Worm (Caenorhabditis elegans): ENCODE results near the gene D1079.1.

D1079.1 gene

DNA sequence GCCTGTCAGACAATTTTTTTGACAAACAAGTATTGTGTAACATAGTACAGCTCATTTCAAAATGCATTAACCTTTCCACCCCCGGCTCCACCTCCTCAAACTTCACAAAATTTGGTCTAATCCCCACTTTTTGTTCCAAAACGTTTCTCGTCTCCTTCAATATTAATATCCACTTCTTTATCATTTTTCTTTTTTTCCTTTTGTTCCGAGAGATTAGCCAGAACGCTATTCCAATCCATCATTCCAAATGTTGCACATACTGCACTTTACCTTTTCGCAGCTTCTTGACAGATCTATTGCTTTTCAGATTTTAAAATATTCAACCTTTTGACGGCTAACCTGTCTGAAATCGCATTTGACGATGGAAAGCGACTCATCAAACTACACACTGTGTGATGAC lies at the start of gene D1079.1:
D1079.1 (plus strand) TSS at position 301 of the 400 bp plus-strand sequence.
- TF ChIP-seq unc-62 (GFP tag; optimal IDR thresholded peaks at IDR 0.05), result no peak

DNA sequence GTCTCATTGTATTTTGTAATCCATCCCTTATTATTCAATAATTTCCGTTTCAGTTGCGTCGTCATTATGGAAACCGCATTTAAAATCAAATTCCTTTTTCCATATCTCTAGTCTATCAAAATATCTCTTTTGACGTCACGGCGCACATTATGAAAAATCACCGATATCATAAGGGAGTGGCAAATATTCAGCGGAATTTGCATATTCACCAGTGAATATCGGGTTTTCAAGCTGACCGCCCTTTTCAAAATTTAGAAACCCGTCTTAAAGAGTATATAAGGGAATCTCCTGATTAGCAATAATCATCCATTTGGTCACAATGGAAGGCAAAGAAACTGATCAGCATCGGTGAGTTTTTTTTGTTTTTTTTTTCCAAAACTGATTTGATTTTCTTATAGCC lies 49.6 kb upstream of the D1079.1 start, which contains the start of gene col-165:
col-165 (plus strand) TSS at position 301 of the 400 bp plus-strand sequence.
- no peak for TF ChIP-seq unc-62 (GFP tag; optimal IDR thresholded peaks at IDR 0.05)

DNA sequence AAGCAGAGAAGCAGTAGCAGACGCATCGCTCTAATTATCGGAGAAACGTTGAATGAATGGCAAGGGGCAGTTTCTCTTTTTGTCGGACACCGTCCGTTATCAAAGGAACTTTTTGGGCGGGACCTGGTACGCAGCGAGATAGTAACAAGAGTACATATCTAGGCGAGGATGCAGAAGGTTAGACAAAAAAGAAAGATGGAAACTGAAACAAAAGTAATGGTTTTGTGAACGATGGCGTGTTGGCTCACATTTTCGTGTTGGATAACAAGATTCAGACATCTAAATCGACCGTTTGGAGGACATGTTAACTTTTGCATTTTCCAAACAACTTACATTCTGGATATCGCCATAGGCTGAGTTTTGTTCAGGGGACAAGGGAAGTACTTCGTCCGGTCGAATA lies 45.5 kb upstream of the D1079.1 start, which contains the start of gene F14H12.6:
F14H12.6 (minus strand) TSS at position 101 of the 400 bp plus-strand sequence.
- no peak for TF ChIP-seq unc-62 (GFP tag; optimal IDR thresholded peaks at IDR 0.05)

DNA sequence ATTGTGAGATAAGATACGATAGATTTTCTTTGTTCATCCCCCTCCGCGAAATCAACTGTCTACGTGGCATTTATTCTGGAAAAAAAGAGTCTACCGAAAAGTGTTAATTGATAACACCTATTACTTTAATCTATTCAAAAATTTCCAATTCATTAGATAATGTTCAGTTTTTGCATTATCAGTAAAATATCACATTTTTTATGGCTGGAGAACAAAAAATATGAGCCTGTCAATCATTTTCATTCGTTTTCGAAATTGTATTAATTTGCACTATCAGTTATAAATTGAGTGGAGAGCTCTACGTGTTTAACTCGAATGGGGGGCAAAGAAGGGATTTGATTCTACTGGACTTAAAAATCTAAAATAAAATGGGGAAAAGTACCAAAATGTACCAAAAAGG lies 43.9 kb upstream of the D1079.1 start:
- TF ChIP-seq unc-62 (GFP tag; optimal IDR thresholded peaks at IDR 0.05), result no peak

DNA sequence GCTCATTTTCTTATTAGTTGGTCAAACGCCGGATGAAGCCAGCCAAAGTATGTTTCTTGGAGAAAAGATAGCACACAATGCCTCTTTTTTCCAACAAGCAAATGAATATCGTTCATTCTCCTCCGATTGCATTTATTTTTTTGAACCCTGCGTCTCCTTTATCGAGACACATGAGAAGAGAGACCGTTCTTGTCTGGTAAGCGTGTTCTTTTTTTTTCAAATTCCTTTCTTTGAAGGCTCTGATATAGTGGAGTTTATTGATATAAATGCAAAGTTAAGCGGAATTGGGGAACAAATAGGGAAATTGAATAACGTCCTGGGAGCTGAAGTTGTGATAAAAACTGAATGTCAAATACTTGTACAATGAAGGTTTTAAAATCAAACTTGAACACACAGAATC lies 40.4 kb upstream of the D1079.1 start, which contains the start of gene F14H12.7:
F14H12.7 (minus strand) TSS at position 101 of the 400 bp plus-strand sequence.
- TF ChIP-seq unc-62 (GFP tag; optimal IDR thresholded peaks at IDR 0.05), result no peak

DNA sequence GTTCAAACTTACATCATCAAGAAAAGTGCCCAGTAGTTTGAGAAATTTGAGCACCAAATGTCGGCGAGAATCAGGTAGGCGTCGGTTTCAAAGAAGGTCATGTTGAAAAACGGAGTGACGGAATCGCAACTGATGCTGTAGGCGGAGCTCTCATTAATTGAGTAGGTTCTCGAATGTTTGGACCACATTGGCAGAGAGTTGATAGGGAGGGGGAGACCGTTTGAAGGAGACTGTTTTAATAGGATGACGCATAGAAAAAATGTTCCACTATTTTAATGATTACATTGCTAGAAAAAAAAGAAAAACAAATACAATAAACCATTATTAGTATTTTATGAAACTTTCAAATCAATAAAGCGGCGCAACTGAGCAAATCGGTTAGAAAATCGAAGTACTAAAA lies 39.8 kb upstream of the D1079.1 start, which contains the start of gene F14H12.17:
F14H12.17 (minus strand) TSS at position 101 of the 400 bp plus-strand sequence.
- TF ChIP-seq unc-62 (GFP tag; optimal IDR thresholded peaks at IDR 0.05), result no peak

DNA sequence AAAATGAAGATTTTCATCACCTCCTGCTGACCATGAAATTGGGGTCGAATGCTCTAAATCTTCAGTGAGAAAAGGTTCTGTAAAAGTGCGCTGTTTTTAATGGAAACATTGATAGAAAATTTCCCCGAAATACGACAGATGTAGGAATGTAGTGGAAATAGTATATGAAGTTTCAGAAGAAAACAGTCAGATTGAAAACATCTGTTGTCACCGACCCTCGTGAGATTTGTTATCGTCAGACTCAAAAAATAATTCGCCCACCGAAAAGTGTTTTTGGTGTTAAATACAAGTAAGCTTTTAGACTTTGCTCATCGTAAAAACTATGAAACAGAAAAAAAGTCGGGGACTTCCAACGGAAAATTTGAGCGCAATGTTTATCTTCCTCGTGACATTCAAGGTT lies 38.1 kb upstream of the D1079.1 start, which contains the start of gene F14H12.8:
F14H12.8 (minus strand) TSS at position 101 of the 400 bp plus-strand sequence.
- no peak for TF ChIP-seq unc-62 (GFP tag; optimal IDR thresholded peaks at IDR 0.05)

DNA sequence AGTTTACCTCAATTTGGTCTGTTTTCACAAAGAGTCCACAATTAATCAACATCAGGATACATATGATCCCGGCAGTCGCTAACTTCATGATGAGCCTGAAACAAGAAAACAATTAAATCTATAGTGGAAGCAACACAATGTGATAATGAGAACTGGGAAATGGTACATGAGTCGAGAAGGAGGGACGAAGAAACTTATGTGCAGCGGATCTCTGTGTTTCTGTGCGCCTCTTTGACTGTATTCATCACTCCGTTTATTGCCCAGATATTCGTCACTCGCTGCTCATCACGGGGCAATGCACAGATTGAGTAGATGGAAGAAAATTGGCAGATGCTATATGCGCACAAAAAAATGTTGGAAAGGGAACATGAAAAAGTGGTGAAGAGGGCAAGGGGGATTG lies 36.7 kb upstream of the D1079.1 start, which contains the start of gene R160.3:
R160.3 (minus strand) TSS at position 101 of the 400 bp plus-strand sequence.
- TF ChIP-seq unc-62 (GFP tag; optimal IDR thresholded peaks at IDR 0.05), result no peak

DNA sequence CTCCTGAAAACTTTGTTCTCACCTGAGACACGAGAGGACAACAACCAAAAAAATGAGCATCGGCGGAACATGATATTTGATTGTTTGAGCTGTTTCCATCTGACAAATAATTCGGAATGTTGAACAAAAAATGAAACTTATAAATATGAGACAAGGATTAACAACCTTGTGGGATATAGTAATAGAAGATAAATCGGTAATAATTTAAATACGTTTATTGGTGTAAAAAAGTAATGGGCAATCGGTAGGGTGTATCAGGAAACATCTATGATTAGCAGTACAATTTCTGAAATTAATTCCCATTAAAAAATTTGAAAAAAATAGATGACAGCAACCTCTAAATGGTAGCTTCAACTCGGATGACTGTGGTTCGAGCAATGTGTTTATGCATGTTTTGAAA lies 35.5 kb upstream of the D1079.1 start, which contains the start of gene R160.10:
R160.10 (minus strand) TSS at position 101 of the 400 bp plus-strand sequence.
- no peak for TF ChIP-seq unc-62 (GFP tag; optimal IDR thresholded peaks at IDR 0.05)

DNA sequence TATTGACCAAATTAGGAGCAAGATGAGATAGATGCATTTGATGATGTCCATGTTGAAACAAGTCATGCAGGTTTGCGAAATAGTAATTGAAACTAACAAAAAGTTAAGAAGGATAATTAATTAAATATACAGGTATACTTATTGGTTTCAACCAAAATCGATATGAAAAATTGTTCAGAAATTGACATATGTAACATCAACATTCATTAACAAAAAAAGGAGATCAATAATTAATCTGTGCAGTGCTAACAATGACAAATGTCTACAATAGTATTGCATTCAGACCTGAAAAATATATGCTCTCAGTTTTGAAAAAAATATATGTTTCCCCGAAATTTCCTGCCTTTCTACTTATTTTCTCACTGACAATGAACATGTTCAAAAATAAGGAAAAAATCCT lies 34.2 kb upstream of the D1079.1 start, which contains the start of gene R160.4:
R160.4 (minus strand) TSS at position 101 of the 400 bp plus-strand sequence.
- no peak for TF ChIP-seq unc-62 (GFP tag; optimal IDR thresholded peaks at IDR 0.05)

DNA sequence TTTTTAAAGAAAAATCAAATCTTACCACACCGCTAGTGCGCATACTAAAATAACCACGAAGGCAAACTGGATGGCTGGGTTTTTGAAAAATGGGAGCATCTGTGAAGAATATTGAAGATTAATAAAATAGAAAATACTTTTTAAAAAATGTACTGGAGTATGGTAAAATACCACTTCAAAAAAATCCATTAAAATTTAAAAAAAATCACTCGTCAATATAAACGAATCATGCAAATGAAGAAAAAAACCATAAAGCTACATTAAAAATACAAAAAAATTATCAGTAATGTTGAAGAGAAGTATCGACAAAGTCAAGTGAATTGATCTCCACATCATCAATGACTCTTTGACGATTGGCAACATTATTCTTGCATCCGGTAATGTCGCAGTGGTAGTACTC lies 32.2 kb upstream of the D1079.1 start, which contains the start of gene R160.5:
R160.5 (minus strand) TSS at position 101 of the 400 bp plus-strand sequence.
- TF ChIP-seq unc-62 (GFP tag; optimal IDR thresholded peaks at IDR 0.05), result no peak

DNA sequence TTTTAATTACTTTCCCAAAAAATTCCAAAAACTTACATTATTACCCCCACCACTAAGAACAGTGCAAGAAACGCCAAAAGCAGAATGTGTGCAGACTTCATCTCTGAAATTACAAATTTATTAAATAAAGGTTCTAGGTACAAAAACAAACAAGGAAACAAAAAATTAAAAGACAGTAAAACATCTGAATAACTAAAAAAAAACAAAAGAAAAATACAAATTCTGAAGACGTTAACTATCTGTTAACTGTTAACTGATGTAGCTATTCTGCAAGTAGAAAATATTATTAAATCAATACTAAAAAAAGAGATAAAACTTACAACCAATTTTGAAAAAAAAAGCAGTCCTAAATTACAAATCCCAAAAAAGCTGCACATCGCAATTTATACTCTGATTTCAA lies 31.5 kb upstream of the D1079.1 start, which contains the start of gene R160.13:
R160.13 (minus strand) TSS at position 101 of the 400 bp plus-strand sequence.
- no peak for TF ChIP-seq unc-62 (GFP tag; optimal IDR thresholded peaks at IDR 0.05)

DNA sequence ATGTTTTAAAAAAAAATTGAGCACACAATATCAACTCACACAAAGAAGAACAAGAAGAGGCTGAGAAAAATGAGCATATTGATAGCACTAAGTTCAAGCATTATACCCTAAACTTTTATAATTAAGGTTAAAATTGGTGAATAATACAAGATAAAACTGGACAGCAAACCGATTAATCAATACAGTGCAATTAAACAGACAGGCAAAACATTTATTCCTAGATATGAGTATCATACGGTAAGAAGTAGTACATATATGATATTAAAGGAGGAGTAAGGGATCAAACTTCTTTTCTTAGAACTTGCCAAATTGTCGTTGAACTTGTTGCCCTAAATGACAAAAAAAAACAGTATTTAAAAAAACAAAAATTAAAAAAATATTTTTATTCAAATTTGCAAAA lies 31.0 kb upstream of the D1079.1 start, which contains the start of gene R160.14:
R160.14 (minus strand) TSS at position 101 of the 400 bp plus-strand sequence.
- no peak for TF ChIP-seq unc-62 (GFP tag; optimal IDR thresholded peaks at IDR 0.05)

DNA sequence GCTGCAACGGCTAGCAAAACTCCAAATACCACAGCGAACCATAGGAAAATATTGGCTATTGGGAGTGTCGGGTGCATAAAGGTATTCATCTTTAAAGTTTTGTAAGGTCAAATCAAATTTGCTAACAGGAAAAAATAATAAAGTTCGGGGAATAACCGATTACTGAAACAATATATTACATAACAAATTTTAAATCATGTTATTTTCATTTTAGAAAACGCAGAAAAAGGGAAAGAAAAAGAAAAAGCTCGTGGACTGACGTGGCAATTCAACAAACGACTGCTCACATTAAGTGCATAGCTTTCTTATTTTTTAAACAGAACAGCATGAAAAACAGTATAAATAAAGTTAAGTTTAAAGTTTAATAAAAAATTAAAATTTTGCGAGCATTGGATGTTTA lies 29.8 kb upstream of the D1079.1 start, which contains the start of gene R160.6:
R160.6 (minus strand) TSS at position 101 of the 400 bp plus-strand sequence.
- TF ChIP-seq unc-62 (GFP tag; optimal IDR thresholded peaks at IDR 0.05), result no peak

DNA sequence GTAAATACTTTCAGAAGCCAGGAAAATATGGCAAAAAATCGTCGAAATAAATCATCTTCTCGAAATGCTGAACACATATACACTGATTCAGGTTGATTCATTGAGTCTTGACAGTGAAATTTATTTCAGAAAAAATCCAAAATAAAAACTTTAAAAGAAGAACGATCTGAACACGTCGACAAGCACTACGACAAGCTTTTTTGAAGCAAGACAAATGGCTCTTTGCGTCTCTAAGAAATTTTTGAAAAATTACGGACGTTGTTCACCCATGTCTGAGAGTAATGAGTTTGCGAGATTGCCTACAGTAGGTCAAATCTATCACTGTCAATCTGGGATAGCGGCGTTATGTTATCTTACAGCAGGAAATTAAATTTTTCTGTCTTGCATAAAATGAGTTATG lies 26.2 kb upstream of the D1079.1 start, which contains the start of gene R160.2:
R160.2 (minus strand) TSS at position 101 of the 400 bp plus-strand sequence.
- TF ChIP-seq unc-62 (GFP tag; optimal IDR thresholded peaks at IDR 0.05), result no peak

DNA sequence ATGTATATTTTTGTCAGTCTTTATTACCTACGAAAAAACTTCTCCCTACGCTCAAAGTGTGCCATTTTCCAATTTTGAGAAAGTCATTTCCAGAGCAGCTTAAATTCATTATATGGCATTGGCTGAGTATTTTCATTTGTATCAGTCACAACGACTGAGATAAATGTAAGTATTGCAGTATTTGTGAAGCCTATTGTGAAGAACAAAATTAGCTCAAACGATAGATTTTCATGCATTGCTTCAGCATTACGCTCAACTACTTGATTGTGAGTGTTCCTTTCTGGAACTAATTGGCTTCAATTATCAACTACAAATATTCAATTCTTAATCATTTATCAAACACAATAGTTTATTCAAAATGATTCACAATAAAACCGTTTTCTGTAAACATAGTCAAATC lies 25.3 kb upstream of the D1079.1 start, which contains the start of gene R160.12:
R160.12 (minus strand) TSS at position 101 of the 400 bp plus-strand sequence.
- no peak for TF ChIP-seq unc-62 (GFP tag; optimal IDR thresholded peaks at IDR 0.05)
